Worm (Caenorhabditis elegans) whole organism, young adult: ENCODE measurements around the gene F37A4.1.

ENCODE experiments used
- B0035.1 ChIP-seq: sonication (generic microtip); optimal IDR thresholded peaks from 2 replicates; lab custom pipeline; 2016; ENCODE audit warnings: missing genetic modification characterization, mild to moderate bottlenecking, missing compliant biosample characterization, missing genotype, missing genetic modification reagents
- C17E4.6 ChIP-seq: fragments of 200-800 bp; sonication (Bioruptor generic); IDR thresholded peaks from 2 replicates; pipeline ENCODE4 v1.3.6; 2022; ENCODE audit warnings: missing genetic modification reagents, missing genetic modification characterization, missing compliant biosample characterization
- F10E7.11 ChIP-seq: sonication (generic microtip); optimal IDR thresholded peaks from 2 replicates; lab custom pipeline; 2017; ENCODE audit warnings: mild to moderate bottlenecking, missing genetic modification characterization, moderate library complexity, missing compliant biosample characterization
- F37B4.10 ChIP-seq: fragments of 200-800 bp; sonication (Bioruptor generic); IDR thresholded peaks from 2 replicates; pipeline ENCODE4 v1.3.6; 2022; ENCODE audit warnings: missing genetic modification characterization, missing compliant biosample characterization
- F52B5.7 ChIP-seq: sonication (generic microtip); optimal IDR thresholded peaks from 2 replicates; lab custom pipeline; 2016; ENCODE audit warnings: mild to moderate bottlenecking, missing genetic modification characterization, missing compliant biosample characterization
- K11D2.4 ChIP-seq: fragments of 200-800 bp; sonication (Bioruptor generic); IDR thresholded peaks from 2 replicates; pipeline ENCODE4 v1.3.6; 2022; ENCODE audit warnings: missing genetic modification reagents, missing genetic modification characterization, missing compliant biosample characterization
- Y67H2A.10 ChIP-seq: fragments of 200-800 bp; sonication (Bioruptor generic); conservative IDR thresholded peaks from 2 replicates; pipeline ENCODE4 v1.3.6; 2022; ENCODE audit warnings: missing genetic modification reagents, missing genetic modification characterization, missing compliant biosample characterization
- attf-3 ChIP-seq: fragments of 200-800 bp; sonication (Bioruptor generic); conservative IDR thresholded peaks from 2 replicates; pipeline ENCODE4 v1.3.6; 2022; ENCODE audit warnings: missing genetic modification reagents, missing genetic modification characterization, missing compliant biosample characterization
- attf-5 ChIP-seq: fragments of 200-800 bp; sonication (Bioruptor generic); optimal IDR thresholded peaks from 2 replicates; lab custom pipeline; 2018; ENCODE audit warnings: mild to moderate bottlenecking, missing genetic modification characterization, missing compliant biosample characterization
- bed-1 ChIP-seq: fragments of 200-800 bp; sonication (Bioruptor generic); IDR thresholded peaks from 2 replicates; pipeline ENCODE4 v1.3.6; 2022; ENCODE audit warnings: missing genetic modification reagents, missing genetic modification characterization, missing compliant biosample characterization
- bed-2 ChIP-seq: fragments of 200-800 bp; sonication (Bioruptor generic); IDR thresholded peaks from 2 replicates; pipeline ENCODE4 v1.3.6; 2022; ENCODE audit warnings: missing genetic modification reagents, missing genetic modification characterization, missing compliant biosample characterization
- dox-1 ChIP-seq: fragments of 200-800 bp; sonication (Bioruptor generic); IDR thresholded peaks from 2 replicates; pipeline ENCODE4 v1.3.6; 2022; ENCODE audit warnings: missing genetic modification reagents, missing genetic modification characterization, missing compliant biosample characterization
- dpl-1 ChIP-seq: fragments of 150-350 bp; optimal IDR thresholded peaks from 2 replicates; lab custom pipeline; 2014; ENCODE audit warnings: missing biosample characterization, missing genetic modification reagents, missing genetic modification characterization
- efl-1 ChIP-seq: fragments of 150-350 bp; optimal IDR thresholded peaks from 2 replicates; lab custom pipeline; 2014; ENCODE audit warnings: missing biosample characterization, missing genetic modification reagents, missing genetic modification characterization
- egrh-3 ChIP-seq: fragments of 200-800 bp; sonication (Bioruptor generic); IDR thresholded peaks from 2 replicates; pipeline ENCODE4 v1.3.6; 2022; ENCODE audit warnings: missing genetic modification reagents, missing genetic modification characterization, missing compliant biosample characterization
- gei-17 ChIP-seq: fragments of 200-800 bp; sonication (Bioruptor generic); optimal IDR thresholded peaks from 2 replicates; lab custom pipeline; 2018; ENCODE audit warnings: mild to moderate bottlenecking, missing genetic modification characterization, missing compliant biosample characterization
- hsf-1 ChIP-seq: fragments of 200-800 bp; sonication (Bioruptor generic); IDR thresholded peaks from 2 replicates; pipeline ENCODE4 v1.3.6; 2022; ENCODE audit warnings: missing genetic modification reagents, missing genetic modification characterization, missing compliant biosample characterization
- let-526 ChIP-seq: fragments of 200-800 bp; sonication (Bioruptor generic); IDR thresholded peaks from 2 replicates; pipeline ENCODE4 v1.3.6; 2022; ENCODE audit warnings: missing genetic modification reagents, missing genetic modification characterization, missing compliant biosample characterization
- let-607 ChIP-seq, 2 experiments: fragments of 200-800 bp in 1 of 2; sonication (Bioruptor generic) in 1 of 2; sonication (generic microtip) in 1 of 2; optimal IDR thresholded peaks; 2 replicates each; lab custom pipeline; 2016 to 2018; ENCODE audit warnings: mild to moderate bottlenecking in 2 of 2, missing compliant biosample characterization in 2 of 2, missing genetic modification characterization in 2 of 2, moderate library complexity in 2 of 2, missing genotype in 1 of 2
- lin-26 ChIP-seq: fragments of 200-800 bp; sonication (Bioruptor generic); IDR thresholded peaks from 2 replicates; pipeline ENCODE4 v1.3.6; 2022; ENCODE audit warnings: missing genetic modification reagents, missing genetic modification characterization, missing compliant biosample characterization
- lin-35 ChIP-seq, 3 experiments: fragments of 150-350 bp in 2 of 3; sonication (generic microtip) in 1 of 3; optimal IDR thresholded peaks; 2 replicates each; lab custom pipeline; 2014 to 2018; ENCODE audit warnings: missing biosample characterization in 3 of 3, missing genetic modification characterization in 3 of 3, missing genetic modification reagents in 3 of 3
- lsl-1 ChIP-seq: fragments of 200-800 bp; sonication (Bioruptor generic); optimal IDR thresholded peaks from 2 replicates; lab custom pipeline; 2018; ENCODE audit warnings: mild to moderate bottlenecking, missing genetic modification characterization, moderate library complexity, missing compliant biosample characterization
- lsy-27 ChIP-seq: sonication (generic microtip); optimal IDR thresholded peaks from 2 replicates; lab custom pipeline; 2017; ENCODE audit warnings: missing genetic modification characterization, mild to moderate bottlenecking, missing compliant biosample characterization, antibody characterized with exemption, missing genotype, borderline replicate concordance; ENCODE audit not compliant: insufficient read depth
- madf-10 ChIP-seq: sonication (generic microtip); optimal IDR thresholded peaks from 2 replicates; lab custom pipeline; 2016; ENCODE audit warnings: mild to moderate bottlenecking, missing genetic modification characterization, missing compliant biosample characterization
- madf-6 ChIP-seq: fragments of 200-800 bp; sonication (Bioruptor generic); IDR thresholded peaks from 2 replicates; pipeline ENCODE4 v1.3.6; 2022; ENCODE audit warnings: missing genetic modification reagents, missing genetic modification characterization, missing compliant biosample characterization
- madf-8 ChIP-seq: fragments of 200-800 bp; sonication (Bioruptor generic); conservative IDR thresholded peaks from 2 replicates; pipeline ENCODE4 v1.3.6; 2022; ENCODE audit warnings: missing genetic modification reagents, missing genetic modification characterization, missing compliant biosample characterization
- nfya-1 ChIP-seq: sonication (generic microtip); optimal IDR thresholded peaks from 2 replicates; lab custom pipeline; 2017; ENCODE audit warnings: antibody characterized with exemption, missing compliant biosample characterization, missing genetic modification characterization, borderline replicate concordance; ENCODE audit not compliant: insufficient read depth
- nhr-179 ChIP-seq: sonication (generic microtip); optimal IDR thresholded peaks from 2 replicates; lab custom pipeline; 2016; ENCODE audit warnings: mild to moderate bottlenecking, missing genetic modification characterization, missing compliant biosample characterization
- nhr-80 ChIP-seq: sonication (generic microtip); optimal IDR thresholded peaks from 2 replicates; lab custom pipeline; 2016; ENCODE audit warnings: missing genetic modification characterization, missing compliant biosample characterization
- snpc-1.3 ChIP-seq: sonication (generic microtip); optimal IDR thresholded peaks from 2 replicates; lab custom pipeline; 2017; ENCODE audit warnings: missing genetic modification characterization, mild to moderate bottlenecking, missing compliant biosample characterization, antibody characterized with exemption, moderate library complexity, missing genotype, missing genetic modification reagents; ENCODE audit not compliant: insufficient read depth
- sptf-2 ChIP-seq: fragments of 200-800 bp; sonication (Bioruptor generic); optimal IDR thresholded peaks from 2 replicates; lab custom pipeline; 2018; ENCODE audit warnings: mild to moderate bottlenecking, missing genetic modification characterization, missing compliant biosample characterization
- tbp1 ChIP-seq: fragments of 200-800 bp; sonication (Bioruptor generic); optimal IDR thresholded peaks from 2 replicates; lab custom pipeline; 2018; ENCODE audit warnings: mild to moderate bottlenecking, missing genetic modification characterization, missing compliant biosample characterization
- unc-130 ChIP-seq: sonication (generic microtip); optimal IDR thresholded peaks from 2 replicates; lab custom pipeline; 2016; ENCODE audit warnings: missing genetic modification reagents, missing genetic modification characterization, missing compliant biosample characterization
- unc-62 ChIP-seq: fragments of 150-350 bp; optimal IDR thresholded peaks from 2 replicates; lab custom pipeline; 2014; ENCODE audit warnings: missing biosample characterization, missing genetic modification reagents, missing genetic modification characterization
- xnd-1 ChIP-seq: sonication (generic microtip); optimal IDR thresholded peaks from 2 replicates; lab custom pipeline; 2016; ENCODE audit warnings: missing genotype, missing genetic modification reagents, missing genetic modification characterization, missing compliant biosample characterization
- ztf-22 ChIP-seq: fragments of 200-800 bp; sonication (Bioruptor generic); optimal IDR thresholded peaks from 2 replicates; lab custom pipeline; 2018; ENCODE audit warnings: mild to moderate bottlenecking, missing genetic modification characterization, moderate library complexity, missing compliant biosample characterization
- ztf-28 ChIP-seq: fragments of 200-800 bp; sonication (Bioruptor generic); IDR thresholded peaks from 2 replicates; pipeline ENCODE4 v1.3.6; 2022; ENCODE audit warnings: missing genetic modification reagents, missing genetic modification characterization, missing compliant biosample characterization

F37A4.1 gene

ce11 chrIII:6722208-6722679 lies 945 bp upstream of the F37A4.1 start, which contains the start of the genes bath-41 and F37A4.2:
bath-41 (minus strand) TSS chrIII:6722258.
F37A4.2 (plus strand) TSS chrIII:6722454.
- TF ChIP-seq let-607 (tag; optimal IDR thresholded peaks at IDR 0.05; lab: Kevin White, UChicago) = no peak
- TF ChIP-seq madf-10 (tag; lab: Kevin White, UChicago) = no peak
- no peak for TF ChIP-seq dox-1 (GFP tag; lab: Robert Waterston, UW)
- peak; percentile 53 for TF ChIP-seq dpl-1 (GFP tag; lab: Kevin White, UChicago)
- TF ChIP-seq gei-17 = no peak
- TF ChIP-seq madf-6 = peak; percentile 78
- no peak for TF ChIP-seq attf-5
- peak; percentile 82 for TF ChIP-seq efl-1 (GFP tag; lab: Kevin White, UChicago)
- TF ChIP-seq B0035.1 (tag; lab: Kevin White, UChicago) = no peak
- no peak for TF ChIP-seq lsy-27 (tag; lab: Kevin White, UChicago)
- TF ChIP-seq Y67H2A.10 (GFP tag; lab: Robert Waterston, UW) = no peak
- no peak for TF ChIP-seq F52B5.7 (tag; lab: Kevin White, UChicago)
- TF ChIP-seq xnd-1 (tag; lab: Kevin White, UChicago) = peak; percentile 32
- 0 out of 2 replicates have a peak, but pooled peaks have one; percentile 14 for TF ChIP-seq madf-8
- no peak for TF ChIP-seq lsl-1
- TF ChIP-seq C17E4.6 (GFP tag; lab: Robert Waterston, UW) = no peak
- peak in 1 of 3 experiments; percentile 21 for TF ChIP-seq lin-35 (GFP tag; optimal IDR thresholded peaks at IDR 0.05; lab: Kevin White, UChicago)
- peak; percentile 72 for TF ChIP-seq hsf-1 (GFP tag; lab: Robert Waterston, UW)
- TF ChIP-seq K11D2.4 (GFP tag; lab: Robert Waterston, UW) = no peak
- no peak for TF ChIP-seq lin-26 (GFP tag; lab: Robert Waterston, UW)
- TF ChIP-seq let-526 = no peak
- no peak for TF ChIP-seq egrh-3 (GFP tag; lab: Robert Waterston, UW)
- no peak for TF ChIP-seq unc-130
- no peak for TF ChIP-seq sptf-2 (GFP tag; lab: Kevin White, UChicago)
- TF ChIP-seq attf-3 (GFP tag; lab: Robert Waterston, UW) = peak; percentile 94
- no peak for TF ChIP-seq tbp1 (GFP tag; lab: Kevin White, UChicago)

- TF ChIP-seq tbp1 (GFP tag; lab: Kevin White, UChicago) = no peak
- TF ChIP-seq dpl-1 (GFP tag; lab: Kevin White, UChicago) = no peak
- no peak for TF ChIP-seq nfya-1 (tag; lab: Kevin White, UChicago)
- TF ChIP-seq unc-62 (GFP tag; lab: Kevin White, UChicago) = no peak
- no peak for TF ChIP-seq ztf-28 (GFP tag; lab: Robert Waterston, UW)
- no peak for TF ChIP-seq nhr-179 (tag; lab: Kevin White, UChicago)
- no peak for TF ChIP-seq ztf-22
- TF ChIP-seq F10E7.11 (tag; lab: Kevin White, UChicago) = no peak
- no peak for TF ChIP-seq snpc-1.3 (tag; lab: Kevin White, UChicago)
- TF ChIP-seq bed-1 (GFP tag; lab: Robert Waterston, UW) = no peak
Measured at ce11 chrIII:6725489-6725888, 2.3 kb downstream of the F37A4.1 start, which contains the start of gene wdr-4. wdr-4 (plus strand) TSS chrIII:6725789.

DNA sequence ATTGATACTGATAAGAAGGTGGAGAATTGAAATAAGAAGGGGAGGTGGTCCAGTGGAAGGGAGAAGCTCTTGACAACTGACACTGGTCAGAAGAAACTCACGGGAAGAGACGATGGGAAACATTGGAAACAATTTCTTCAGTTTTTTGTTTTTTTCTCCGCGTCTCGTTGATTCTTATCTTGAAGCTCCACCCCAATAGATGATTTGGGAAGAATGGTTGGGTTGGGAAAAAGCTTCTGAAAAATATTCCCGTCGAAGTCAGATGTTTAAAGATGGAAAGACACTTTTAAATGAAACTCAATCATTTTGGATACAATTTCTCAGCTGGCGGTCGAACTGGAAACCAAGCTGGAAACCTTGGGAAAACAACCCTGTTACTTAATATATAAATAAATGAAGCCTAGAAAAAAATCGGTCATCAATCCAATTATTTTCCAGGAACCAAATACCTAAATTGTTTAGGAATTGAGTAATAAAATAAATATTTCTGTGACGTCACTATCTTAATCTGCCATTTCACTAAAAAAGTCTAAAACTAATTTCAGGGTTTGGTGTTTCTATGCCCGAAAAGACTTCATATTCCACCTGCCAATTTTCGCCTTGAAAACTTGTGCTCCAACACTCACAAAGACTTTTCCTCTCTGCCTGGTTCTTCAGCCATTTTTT lies 7.1 kb downstream of the F37A4.1 start, which contains the start of the genes Y102E9.5 and odr-4:
Y102E9.5 (minus strand) TSS at position 101 of the 666 bp plus-strand sequence.
odr-4 (plus strand) TSS at position 616 of the 666 bp plus-strand sequence.
- no peak for TF ChIP-seq F37B4.10
- peak; percentile 4 for TF ChIP-seq nhr-80 (tag; lab: Kevin White, UChicago)
- TF ChIP-seq bed-2 (GFP tag; lab: Robert Waterston, UW) = no peak
